Fruit fly (Drosophila melanogaster) whole organism, pupa: Measurements from ENCODE around the gene Pak3.

ENCODE experiments used
- CG14655 ChIP-seq: fragments of 200-800 bp; sonication (Bioruptor generic); optimal IDR thresholded peaks from 3 replicates; lab custom pipeline; 2017; ENCODE audit warnings: mild to moderate bottlenecking, missing biosample characterization, missing genetic modification reagents, missing genetic modification characterization
- CG8159 ChIP-seq: fragments of 200-800 bp; sonication (Bioruptor generic); optimal IDR thresholded peaks from 3 replicates; lab custom pipeline; 2018; ENCODE audit warnings: missing biosample characterization, mild to moderate bottlenecking, missing genetic modification characterization, moderate library complexity

- TF ChIP-seq CG14655 (GFP tag; lab: Kevin White, UChicago) (no peak), CG8159 (tag; lab: Kevin White, UChicago) (no peak)
These were observed 22.9 kb upstream of the Pak3 start for dm6 chr3R:16476472-16476871.
